Worm (Caenorhabditis elegans) whole organism, L1 larva: ENCODE data around the gene bli-2.

Source experiments
- C04F5.9 ChIP-seq: sonication (generic microtip); optimal IDR thresholded peaks from 2 replicates; lab custom pipeline; 2016; ENCODE audit warnings: missing genetic modification characterization, missing compliant biosample characterization
- C16A3.4 ChIP-seq: fragments of 150-350 bp; optimal IDR thresholded peaks from 2 replicates; lab custom pipeline; 2014; ENCODE audit warnings: missing biosample characterization, missing genetic modification characterization
- C34B4.2 ChIP-seq: sonication (generic microtip); optimal IDR thresholded peaks from 2 replicates; lab custom pipeline; 2017; ENCODE audit warnings: mild to moderate bottlenecking, missing genetic modification characterization, missing compliant biosample characterization
- F16B12.6 ChIP-seq: fragments of 150-350 bp; optimal IDR thresholded peaks from 2 replicates; lab custom pipeline; 2014; ENCODE audit warnings: missing biosample characterization, missing genetic modification characterization
- Y116A8C.19 ChIP-seq: sonication (generic microtip); optimal IDR thresholded peaks from 2 replicates; lab custom pipeline; 2016; ENCODE audit warnings: missing compliant biosample characterization, missing genetic modification characterization, borderline replicate concordance
- aly-2 ChIP-seq: fragments of 150-350 bp; optimal IDR thresholded peaks from 2 replicates; lab custom pipeline; 2014; ENCODE audit warnings: missing biosample characterization, missing genetic modification characterization
- blmp-1 ChIP-seq: fragments of 150-350 bp; optimal IDR thresholded peaks from 2 replicates; lab custom pipeline; 2014; ENCODE audit warnings: missing biosample characterization, missing genetic modification characterization
- ceh-63 ChIP-seq: fragments of 200-800 bp; sonication (Bioruptor generic); optimal IDR thresholded peaks from 2 replicates; lab custom pipeline; 2018; ENCODE audit warnings: mild to moderate bottlenecking, missing genetic modification characterization, missing compliant biosample characterization
- ceh-8 ChIP-seq: fragments of 200-800 bp; sonication (Bioruptor generic); optimal IDR thresholded peaks from 2 replicates; lab custom pipeline; 2018; ENCODE audit warnings: mild to moderate bottlenecking, missing genetic modification characterization, moderate library complexity, missing compliant biosample characterization
- ceh-82 ChIP-seq, 3 experiments: fragments of 150-350 bp in 1 of 3; sonication (generic microtip) in 2 of 3; optimal IDR thresholded peaks; 2 replicates each; lab custom pipeline; 2014 to 2017; ENCODE audit warnings: missing biosample characterization in 3 of 3, missing genetic modification characterization in 3 of 3
- ces-1 ChIP-seq: fragments of 150-350 bp; optimal IDR thresholded peaks from 2 replicates; lab custom pipeline; 2014; ENCODE audit warnings: missing biosample characterization, missing genetic modification reagents, missing genetic modification characterization
- dsc-1 ChIP-seq: sonication (generic microtip); optimal IDR thresholded peaks from 2 replicates; lab custom pipeline; 2016; ENCODE audit warnings: mild to moderate bottlenecking, missing genetic modification characterization, missing compliant biosample characterization
- efl-1 ChIP-seq, 4 experiments: fragments of 150-350 bp; optimal IDR thresholded peaks in 3 of 4; peaks in 1 of 4; 1 replicate in 1 of 4; 2 replicates in 3 of 4; lab custom pipeline; 2014; ENCODE audit warnings: missing biosample characterization in 2 of 4, missing genetic modification characterization in 2 of 4, missing genetic modification reagents in 2 of 4
- egl-27 ChIP-seq, 2 experiments: fragments of 150-350 bp in 1 of 2; sonication (generic microtip); optimal IDR thresholded peaks; 3 replicates each; lab custom pipeline; 2017 to 2018; ENCODE audit warnings: missing biosample characterization in 2 of 2, missing genetic modification characterization in 2 of 2, missing genetic modification reagents in 2 of 2
- elt-2 ChIP-seq: sonication (generic microtip); optimal IDR thresholded peaks from 2 replicates; lab custom pipeline; 2016; ENCODE audit warnings: missing genetic modification characterization, mild to moderate bottlenecking, inconsistent platforms, missing compliant biosample characterization, missing genetic modification reagents
- fkh-4 ChIP-seq: sonication (generic microtip); optimal IDR thresholded peaks from 2 replicates; lab custom pipeline; 2016; ENCODE audit warnings: missing compliant biosample characterization, missing genetic modification characterization, borderline replicate concordance
- fos-1 ChIP-seq: fragments of 150-350 bp; optimal IDR thresholded peaks from 2 replicates; lab custom pipeline; 2014; ENCODE audit warnings: missing biosample characterization, missing genetic modification characterization
- grh-1 ChIP-seq: fragments of 200-800 bp; sonication (Bioruptor generic); IDR thresholded peaks from 2 replicates; pipeline ENCODE4 v1.3.6; 2022; ENCODE audit warnings: missing genetic modification reagents, missing genetic modification characterization, missing compliant biosample characterization
- jun-1 ChIP-seq: fragments of 150-350 bp; optimal IDR thresholded peaks from 2 replicates; lab custom pipeline; 2014; ENCODE audit warnings: missing biosample characterization, missing genetic modification reagents, missing genetic modification characterization
- lin-13 ChIP-seq: fragments of 150-350 bp; optimal IDR thresholded peaks from 2 replicates; lab custom pipeline; 2014; ENCODE audit warnings: missing biosample characterization, missing genetic modification reagents, missing genetic modification characterization
- lin-35 ChIP-seq, 2 experiments: fragments of 150-350 bp; optimal IDR thresholded peaks; 2 replicates each; lab custom pipeline; 2014; ENCODE audit warnings: missing biosample characterization in 2 of 2, missing genetic modification characterization in 2 of 2, missing genetic modification reagents in 2 of 2
- lin-39 ChIP-seq: fragments of 150-350 bp; optimal IDR thresholded peaks from 2 replicates; lab custom pipeline; 2014; ENCODE audit warnings: missing biosample characterization, missing genetic modification reagents, missing genetic modification characterization
- lir-3 ChIP-seq: sonication (generic microtip); optimal IDR thresholded peaks from 2 replicates; lab custom pipeline; 2016; ENCODE audit warnings: mild to moderate bottlenecking, missing genetic modification characterization, moderate library complexity, missing compliant biosample characterization; ENCODE audit not compliant: poor library complexity
- mab-9 ChIP-seq: fragments of 200-800 bp; sonication (Bioruptor generic); IDR thresholded peaks from 2 replicates; pipeline ENCODE4 v1.3.6; 2022; ENCODE audit warnings: missing genetic modification reagents, missing genetic modification characterization, missing compliant biosample characterization
- nhr-12 ChIP-seq: sonication (generic microtip); optimal IDR thresholded peaks from 2 replicates; lab custom pipeline; 2017; ENCODE audit warnings: missing biosample characterization, missing genetic modification characterization
- nhr-19 ChIP-seq: fragments of 200-800 bp; sonication (Bioruptor generic); conservative IDR thresholded peaks from 2 replicates; pipeline ENCODE4 v1.3.6; 2022; ENCODE audit warnings: missing genetic modification characterization, missing compliant biosample characterization
- nhr-20 ChIP-seq: sonication (generic microtip); optimal IDR thresholded peaks from 2 replicates; lab custom pipeline; 2016; ENCODE audit warnings: mild to moderate bottlenecking, missing genetic modification characterization, missing compliant biosample characterization
- nhr-28 ChIP-seq: fragments of 150-350 bp; optimal IDR thresholded peaks from 2 replicates; lab custom pipeline; 2014; ENCODE audit warnings: missing biosample characterization, missing genetic modification characterization
- nhr-77 ChIP-seq: fragments of 150-350 bp; optimal IDR thresholded peaks from 2 replicates; lab custom pipeline; 2014; ENCODE audit warnings: missing biosample characterization, missing genetic modification characterization
- nhr-84 ChIP-seq: sonication (generic microtip); optimal IDR thresholded peaks from 2 replicates; lab custom pipeline; 2017; ENCODE audit warnings: missing biosample characterization, missing genetic modification characterization
- nhr-85 ChIP-seq: sonication (generic microtip); peaks from one replicate; lab custom pipeline; 2016; ENCODE audit warnings: missing genetic modification characterization, inconsistent platforms, missing compliant biosample characterization
- nhr-90 ChIP-seq: sonication (generic microtip); optimal IDR thresholded peaks from 2 replicates; lab custom pipeline; 2016; ENCODE audit warnings: mild to moderate bottlenecking, missing genetic modification characterization, missing compliant biosample characterization; ENCODE audit not compliant: poor library complexity
- pag-3 ChIP-seq: sonication (generic microtip); optimal IDR thresholded peaks from 2 replicates; lab custom pipeline; 2017; ENCODE audit warnings: missing genetic modification characterization, mild to moderate bottlenecking, missing compliant biosample characterization, antibody characterized with exemption, borderline replicate concordance; ENCODE audit not compliant: insufficient read depth
- pax-3 ChIP-seq: fragments of 200-800 bp; sonication (Bioruptor generic); optimal IDR thresholded peaks from 2 replicates; lab custom pipeline; 2018; ENCODE audit warnings: mild to moderate bottlenecking, missing genetic modification characterization, moderate library complexity, missing compliant biosample characterization
- rnt-1 ChIP-seq: sonication (generic microtip); optimal IDR thresholded peaks from 2 replicates; lab custom pipeline; 2016; ENCODE audit warnings: mild to moderate bottlenecking, missing genetic modification characterization, moderate library complexity, missing compliant biosample characterization
- skn-1 ChIP-seq: fragments of 150-350 bp; optimal IDR thresholded peaks from 2 replicates; lab custom pipeline; 2014; ENCODE audit warnings: missing biosample characterization, missing genetic modification characterization
- snu-23 ChIP-seq: sonication (generic microtip); optimal IDR thresholded peaks from 2 replicates; lab custom pipeline; 2016; ENCODE audit warnings: missing genetic modification characterization, missing compliant biosample characterization
- sox-4 ChIP-seq: sonication (generic microtip); optimal IDR thresholded peaks from 2 replicates; lab custom pipeline; 2016; ENCODE audit warnings: missing genetic modification characterization, missing compliant biosample characterization
- sptf-1 ChIP-seq: fragments of 150-350 bp; optimal IDR thresholded peaks from 2 replicates; lab custom pipeline; 2014; ENCODE audit warnings: missing biosample characterization, missing genetic modification characterization
- sup-37 ChIP-seq: fragments of 200-800 bp; sonication (Bioruptor generic); optimal IDR thresholded peaks from 2 replicates; lab custom pipeline; 2018; ENCODE audit warnings: mild to moderate bottlenecking, missing genetic modification characterization, missing compliant biosample characterization
- swsn-7 ChIP-seq: sonication (generic microtip); optimal IDR thresholded peaks from 2 replicates; lab custom pipeline; 2016; ENCODE audit warnings: missing genetic modification characterization, missing compliant biosample characterization
- tbx-2 ChIP-seq: sonication (generic microtip); optimal IDR thresholded peaks from 2 replicates; lab custom pipeline; 2016; ENCODE audit warnings: missing genetic modification characterization, missing compliant biosample characterization
- tlp-1 ChIP-seq: fragments of 150-350 bp; optimal IDR thresholded peaks from 2 replicates; lab custom pipeline; 2014; ENCODE audit warnings: missing biosample characterization, missing genetic modification characterization
- unc-130 ChIP-seq: fragments of 150-350 bp; optimal IDR thresholded peaks from 2 replicates; lab custom pipeline; 2017; ENCODE audit warnings: missing biosample characterization, missing genetic modification characterization, inconsistent platforms
- unc-62 ChIP-seq: fragments of 150-350 bp; optimal IDR thresholded peaks from 2 replicates; lab custom pipeline; 2014; ENCODE audit warnings: missing biosample characterization, missing genetic modification reagents, missing genetic modification characterization
- unc-86 ChIP-seq: sonication (generic microtip); optimal IDR thresholded peaks from 2 replicates; lab custom pipeline; 2016; ENCODE audit warnings: missing genetic modification characterization, missing compliant biosample characterization
- zag-1 ChIP-seq: fragments of 150-350 bp; optimal IDR thresholded peaks from 2 replicates; lab custom pipeline; 2014; ENCODE audit warnings: missing biosample characterization, missing genetic modification characterization
- zip-4 ChIP-seq: fragments of 200-800 bp; sonication (Bioruptor generic); optimal IDR thresholded peaks from 2 replicates; lab custom pipeline; 2018; ENCODE audit warnings: mild to moderate bottlenecking, missing genetic modification characterization, moderate library complexity, missing compliant biosample characterization
- ztf-4 ChIP-seq: fragments of 150-350 bp; optimal IDR thresholded peaks from 2 replicates; lab custom pipeline; 2014; ENCODE audit warnings: missing biosample characterization, missing genetic modification characterization

bli-2 gene

DNA sequence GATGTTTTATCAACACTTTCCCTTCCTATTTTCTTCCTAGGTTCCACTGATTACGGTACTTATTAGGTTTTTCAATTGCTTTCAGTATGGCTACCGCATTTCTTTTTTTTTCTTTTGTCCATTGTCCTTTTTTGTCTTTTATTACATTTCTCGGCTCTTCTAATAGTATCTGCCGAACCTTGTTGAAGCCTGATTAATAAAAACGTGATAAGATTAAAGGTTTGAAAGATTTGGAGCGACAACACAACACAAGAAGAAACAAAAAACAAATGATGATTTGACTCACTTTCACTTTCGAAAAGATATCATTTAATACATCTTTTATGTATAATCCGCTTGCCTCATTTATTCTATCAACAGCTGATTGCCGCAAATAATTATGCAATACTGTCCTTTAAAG, 12.8 kb upstream of the bli-2 start, which contains the start of gene C25H3.15:
Gene C25H3.15, plus strand, starts transcription at position 301 of the 400 bp plus-strand sequence.
- no peak for TF ChIP-seq efl-1 (optimal IDR thresholded peaks at IDR 0.05; lab: Kevin White, UChicago)
- no peak for TF ChIP-seq efl-1 (GFP tag; optimal IDR thresholded peaks at IDR 0.05 in 1 of 2; lab: Kevin White, UChicago)
- TF ChIP-seq zip-4: no peak
- no peak for TF ChIP-seq nhr-28
- no peak for TF ChIP-seq nhr-20 (tag; lab: Kevin White, UChicago)
- TF ChIP-seq lin-39 (tag; lab: Kevin White, UChicago): no peak
- TF ChIP-seq aly-2 (tag; lab: Kevin White, UChicago): no peak
- no peak for TF ChIP-seq lin-13 (GFP tag; lab: Kevin White, UChicago)
- TF ChIP-seq nhr-90 (tag; lab: Kevin White, UChicago): no peak
- TF ChIP-seq dsc-1 (tag; lab: Kevin White, UChicago): no peak
- no peak for TF ChIP-seq egl-27 (tag; optimal IDR thresholded peaks at IDR 0.05; lab: Kevin White, UChicago)
- no peak for TF ChIP-seq tlp-1 (tag; lab: Kevin White, UChicago)

DNA sequence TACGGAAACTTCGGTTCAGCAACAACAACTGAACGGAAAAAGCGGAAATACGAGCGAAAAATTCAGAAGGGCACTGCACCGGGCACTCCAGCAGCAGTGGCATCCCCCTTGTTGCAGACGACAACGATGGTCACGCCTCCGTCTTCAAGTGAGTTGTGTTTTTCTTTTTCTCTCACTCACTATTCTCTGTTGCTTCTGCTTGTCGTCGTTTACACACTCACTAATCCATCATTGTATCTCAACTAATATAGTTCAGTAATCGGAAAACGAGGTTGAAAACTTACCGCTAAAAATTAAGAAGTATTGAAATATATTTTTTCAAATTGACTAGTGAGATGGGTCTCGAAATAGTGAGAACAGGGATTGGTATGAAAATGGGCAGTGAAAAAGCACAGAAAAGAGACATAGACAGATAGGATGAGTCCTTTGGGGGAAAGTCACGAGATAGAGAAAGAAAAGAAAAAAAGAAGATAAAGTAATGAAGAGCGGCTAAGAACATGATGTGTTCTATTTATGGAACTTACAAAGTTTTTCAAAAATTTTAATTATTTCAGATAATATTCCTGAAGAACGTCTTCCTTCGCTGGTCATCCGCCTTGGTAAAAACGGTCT, 11.1 kb upstream of the bli-2 start:
- TF ChIP-seq lir-3 (tag; lab: Kevin White, UChicago): no peak
- TF ChIP-seq sptf-1: no peak
- no peak for TF ChIP-seq sox-4
- TF ChIP-seq unc-86 (tag; lab: Kevin White, UChicago): no peak
- TF ChIP-seq tlp-1 (tag; lab: Kevin White, UChicago): no peak
- peak; percentile 59 for TF ChIP-seq blmp-1 (tag; lab: Kevin White, UChicago)
- TF ChIP-seq lin-13 (GFP tag; lab: Kevin White, UChicago): no peak
- no peak for TF ChIP-seq nhr-12 (tag; lab: Kevin White, UChicago)
- no peak for TF ChIP-seq ceh-63 (GFP tag; lab: Kevin White, UChicago)
- no peak for TF ChIP-seq Y116A8C.19 (tag; lab: Kevin White, UChicago)
- TF ChIP-seq snu-23 (GFP tag; lab: Kevin White, UChicago): peak; percentile 41
- no peak for TF ChIP-seq C34B4.2 (tag; lab: Kevin White, UChicago)
- TF ChIP-seq pag-3: no peak
- TF ChIP-seq C04F5.9 (tag; lab: Kevin White, UChicago): no peak
- no peak for TF ChIP-seq rnt-1
- no peak for TF ChIP-seq mab-9 (GFP tag; lab: Robert Waterston, UW)
- TF ChIP-seq unc-62 (GFP tag; lab: Kevin White, UChicago): no peak
- TF ChIP-seq ceh-8 (GFP tag; lab: Kevin White, UChicago): no peak
- no peak for TF ChIP-seq nhr-77
- TF ChIP-seq dsc-1 (tag; lab: Kevin White, UChicago): no peak
- TF ChIP-seq jun-1 (tag; lab: Kevin White, UChicago): no peak
- TF ChIP-seq C16A3.4 (tag; lab: Kevin White, UChicago): no peak
- no peak for TF ChIP-seq zag-1 (tag; lab: Kevin White, UChicago)
- no peak for TF ChIP-seq ces-1 (GFP tag; lab: Kevin White, UChicago)
- no peak for TF ChIP-seq aly-2 (tag; lab: Kevin White, UChicago)
- TF ChIP-seq tbx-2 (tag; lab: Kevin White, UChicago): no peak
- TF ChIP-seq ceh-82 (tag; optimal IDR thresholded peaks at IDR 0.05; lab: Kevin White, UChicago): no peak
- no peak for TF ChIP-seq grh-1 (GFP tag; lab: Robert Waterston, UW)
- TF ChIP-seq efl-1 (optimal IDR thresholded peaks at IDR 0.05; lab: Kevin White, UChicago): no peak
- no peak for TF ChIP-seq efl-1 (GFP tag; optimal IDR thresholded peaks at IDR 0.05 in 1 of 2; lab: Kevin White, UChicago)
- TF ChIP-seq ztf-4 (tag; lab: Kevin White, UChicago): no peak
- TF ChIP-seq sup-37 (GFP tag; lab: Kevin White, UChicago): no peak
- TF ChIP-seq skn-1 (tag; lab: Kevin White, UChicago): no peak
- TF ChIP-seq pax-3: no peak
- TF ChIP-seq fos-1 (tag; lab: Kevin White, UChicago): no peak
- TF ChIP-seq lin-35 (GFP tag; optimal IDR thresholded peaks at IDR 0.05; lab: Kevin White, UChicago): peak in 1 of 2 experiments; percentile 6
- TF ChIP-seq F16B12.6: no peak
- TF ChIP-seq fkh-4 (tag; lab: Kevin White, UChicago): no peak
- no peak for TF ChIP-seq nhr-85 (tag; lab: Kevin White, UChicago)
- no peak for TF ChIP-seq nhr-84
- TF ChIP-seq nhr-19 (GFP tag; lab: Robert Waterston, UW): no peak; the same call in 1 of the 2 replicates
- no peak for TF ChIP-seq unc-130
- TF ChIP-seq swsn-7 (tag; lab: Kevin White, UChicago): no peak
- TF ChIP-seq elt-2 (tag; lab: Kevin White, UChicago): no peak
- TF ChIP-seq egl-27 (tag; optimal IDR thresholded peaks at IDR 0.05; lab: Kevin White, UChicago): no peak
